Worm (Caenorhabditis elegans) whole organism, L4 larva: ENCODE measurements around the gene B0513.4.

Experiments
- T20F7.1 ChIP-seq: fragments of 200-800 bp; sonication (Bioruptor generic); optimal IDR thresholded peaks from 2 replicates; lab custom pipeline; 2018; ENCODE audit warnings: mild to moderate bottlenecking, missing genetic modification characterization, missing compliant biosample characterization
- aly-2 ChIP-seq: sonication (generic microtip); optimal IDR thresholded peaks from 2 replicates; lab custom pipeline; 2018; ENCODE audit warnings: missing biosample characterization, missing genetic modification characterization
- ceh-62 ChIP-seq: sonication (generic microtip); optimal IDR thresholded peaks from 2 replicates; lab custom pipeline; 2017; ENCODE audit warnings: missing biosample characterization, missing genetic modification characterization
- dmd-8 ChIP-seq: fragments of 200-800 bp; sonication (Bioruptor generic); IDR thresholded peaks from 2 replicates; pipeline ENCODE4 v1.3.6; 2022; ENCODE audit warnings: missing genetic modification characterization, missing compliant biosample characterization
- dmd-9 ChIP-seq: fragments of 200-800 bp; sonication (Bioruptor generic); IDR thresholded peaks from 2 replicates; pipeline ENCODE4 v1.3.6; 2022; ENCODE audit warnings: missing genetic modification reagents, missing genetic modification characterization, missing compliant biosample characterization
- dpl-1 ChIP-seq: fragments of 150-350 bp; optimal IDR thresholded peaks from 2 replicates; lab custom pipeline; 2014; ENCODE audit warnings: missing biosample characterization, missing genetic modification reagents, missing genetic modification characterization
- fkh-10 ChIP-seq: fragments of 150-350 bp; optimal IDR thresholded peaks from 2 replicates; lab custom pipeline; 2014; ENCODE audit warnings: missing biosample characterization, missing genetic modification reagents, missing genetic modification characterization
- lin-29 ChIP-seq: fragments of 200-800 bp; sonication (Bioruptor generic); IDR thresholded peaks from 2 replicates; pipeline ENCODE4 v1.3.6; 2022; ENCODE audit warnings: missing genetic modification reagents, missing genetic modification characterization, missing compliant biosample characterization
- lin-39 ChIP-seq: fragments of 150-350 bp; optimal IDR thresholded peaks from 2 replicates; lab custom pipeline; 2014; ENCODE audit warnings: missing biosample characterization, missing genetic modification reagents, missing genetic modification characterization
- nhr-25 ChIP-seq: sonication (generic microtip); optimal IDR thresholded peaks from 2 replicates; lab custom pipeline; 2017; ENCODE audit warnings: missing genetic modification characterization, mild to moderate bottlenecking, missing compliant biosample characterization, antibody characterized with exemption, moderate library complexity, borderline replicate concordance; ENCODE audit not compliant: insufficient read depth
- skn-1 ChIP-seq: fragments of 150-350 bp; optimal IDR thresholded peaks from 2 replicates; lab custom pipeline; 2014; ENCODE audit warnings: missing biosample characterization, missing genetic modification characterization
- unc-62 ChIP-seq, 3 experiments: fragments of 150-350 bp in 1 of 3; sonication (generic microtip); optimal IDR thresholded peaks in 2 of 3; peaks in 1 of 3; 1 replicate in 1 of 3; 2 replicates in 2 of 3; lab custom pipeline; 2014 to 2017; ENCODE audit warnings: missing biosample characterization in 3 of 3, missing genetic modification characterization in 3 of 3, missing genetic modification reagents in 3 of 3, missing genotype in 1 of 3
- zag-1 ChIP-seq: fragments of 150-350 bp; optimal IDR thresholded peaks from 2 replicates; lab custom pipeline; 2014; ENCODE audit warnings: missing biosample characterization, missing genetic modification characterization
- ztf-11 ChIP-seq: fragments of 150-350 bp; optimal IDR thresholded peaks from 2 replicates; lab custom pipeline; 2014; ENCODE audit warnings: missing biosample characterization, missing genetic modification characterization

DNA sequence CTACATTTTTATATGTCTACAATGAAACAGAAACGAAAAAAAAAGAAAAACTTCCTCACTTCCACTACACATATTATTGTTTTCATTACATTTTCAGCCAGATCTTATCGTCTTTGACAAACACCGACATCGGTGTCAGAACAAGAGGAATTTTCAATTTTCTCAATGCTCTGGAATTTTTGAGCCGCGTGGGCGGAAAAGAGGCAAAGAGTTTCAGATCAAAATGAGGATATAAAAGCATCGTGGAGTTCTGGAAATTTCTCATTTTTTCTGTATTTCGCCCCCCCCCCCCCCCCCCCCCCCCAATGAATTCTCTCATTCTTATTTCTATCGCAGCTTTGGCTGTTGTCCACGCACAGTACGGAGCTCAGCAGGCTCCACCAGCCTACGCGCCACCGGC, at the start of gene B0513.4:
- TF ChIP-seq fkh-10 (GFP tag; lab: Kevin White, UChicago) (no peak), zag-1 (tag; lab: Kevin White, UChicago) (no peak), dpl-1 (no peak), lin-29 (GFP tag; lab: Robert Waterston, UW) (no peak), ztf-11 (tag; lab: Kevin White, UChicago) (no peak), T20F7.1 (no peak), nhr-25 (no peak), lin-39 (tag; lab: Kevin White, UChicago) (no peak), dmd-9 (GFP tag; lab: Robert Waterston, UW) (no peak), dmd-8 (GFP tag; lab: Robert Waterston, UW) (no peak), skn-1 (no peak), unc-62 (GFP tag; optimal IDR thresholded peaks at IDR 0.05 in 1 of 2; lab: Kevin White, UChicago) (no peak), unc-62 (tag; optimal IDR thresholded peaks at IDR 0.05; lab: Kevin White, UChicago) (no peak), aly-2 (no peak), ceh-62 (tag; lab: Kevin White, UChicago) (no peak)
